Worm (Caenorhabditis elegans) whole organism, late embryonic: ENCODE results near the gene lin-37.

ENCODE experiments used
- F13H6.1 ChIP-seq: sonication (generic microtip); optimal IDR thresholded peaks from 2 replicates; lab custom pipeline; 2016; ENCODE audit warnings: missing genetic modification characterization, missing compliant biosample characterization
- K02D7.2 ChIP-seq: sonication (generic microtip); optimal IDR thresholded peaks from 2 replicates; lab custom pipeline; 2017; ENCODE audit warnings: mild to moderate bottlenecking, missing genetic modification characterization, missing compliant biosample characterization
- K09A11.1 ChIP-seq: sonication (generic microtip); optimal IDR thresholded peaks from 2 replicates; lab custom pipeline; 2017; ENCODE audit warnings: antibody characterized with exemption, mild to moderate bottlenecking, missing genetic modification characterization, missing compliant biosample characterization; ENCODE audit not compliant: insufficient read depth
- ahr-1 ChIP-seq: sonication (generic microtip); optimal IDR thresholded peaks from 2 replicates; lab custom pipeline; 2016; ENCODE audit warnings: missing genetic modification characterization, missing compliant biosample characterization
- ceh-14 ChIP-seq: sonication (generic microtip); optimal IDR thresholded peaks from 2 replicates; lab custom pipeline; 2016; ENCODE audit warnings: missing genotype, missing genetic modification characterization, missing compliant biosample characterization
- ceh-18 ChIP-seq: sonication (generic microtip); optimal IDR thresholded peaks from 2 replicates; lab custom pipeline; 2016; ENCODE audit warnings: missing genetic modification characterization, missing compliant biosample characterization
- ceh-2 ChIP-seq: sonication (generic microtip); optimal IDR thresholded peaks from 2 replicates; lab custom pipeline; 2016; ENCODE audit warnings: missing genotype, missing genetic modification characterization, missing compliant biosample characterization
- ceh-24 ChIP-seq: sonication (generic microtip); optimal IDR thresholded peaks from 2 replicates; lab custom pipeline; 2016; ENCODE audit warnings: mild to moderate bottlenecking, missing genetic modification characterization, missing compliant biosample characterization
- ceh-31 ChIP-seq: sonication (generic microtip); optimal IDR thresholded peaks from 2 replicates; lab custom pipeline; 2016; ENCODE audit warnings: missing genetic modification characterization, missing compliant biosample characterization
- ceh-34 ChIP-seq: sonication (generic microtip); optimal IDR thresholded peaks from 2 replicates; lab custom pipeline; 2016; ENCODE audit warnings: mild to moderate bottlenecking, missing genetic modification characterization, missing compliant biosample characterization
- ceh-45 ChIP-seq: fragments of 200-800 bp; sonication (Bioruptor generic); IDR thresholded peaks from 2 replicates; pipeline ENCODE4 v1.3.6; 2022; ENCODE audit warnings: missing genetic modification reagents, missing genetic modification characterization, missing compliant biosample characterization
- ceh-48 ChIP-seq: sonication (generic microtip); optimal IDR thresholded peaks from 2 replicates; lab custom pipeline; 2016; ENCODE audit warnings: missing genetic modification characterization, inconsistent platforms, missing compliant biosample characterization
- ceh-6 ChIP-seq: fragments of 200-800 bp; sonication (Bioruptor generic); optimal IDR thresholded peaks from 2 replicates; lab custom pipeline; 2018; ENCODE audit warnings: mild to moderate bottlenecking, missing genetic modification characterization, missing compliant biosample characterization
- elt-4 ChIP-seq: sonication (generic microtip); optimal IDR thresholded peaks from 2 replicates; lab custom pipeline; 2016; ENCODE audit warnings: missing genetic modification characterization, missing compliant biosample characterization
- ets-4 ChIP-seq: sonication (generic microtip); optimal IDR thresholded peaks from 2 replicates; lab custom pipeline; 2016; ENCODE audit warnings: missing genetic modification characterization, missing compliant biosample characterization
- fkh-10 ChIP-seq: fragments of 150-350 bp; optimal IDR thresholded peaks from 2 replicates; lab custom pipeline; 2014; ENCODE audit warnings: missing biosample characterization, missing genetic modification reagents, missing genetic modification characterization
- gmeb-2 ChIP-seq: sonication (generic microtip); optimal IDR thresholded peaks from 2 replicates; lab custom pipeline; 2016; ENCODE audit warnings: missing genetic modification characterization, inconsistent platforms, missing compliant biosample characterization
- hlh-15 ChIP-seq: sonication (generic microtip); optimal IDR thresholded peaks from 2 replicates; lab custom pipeline; 2016; ENCODE audit warnings: missing genetic modification characterization, missing compliant biosample characterization
- hlh-30 ChIP-seq: sonication (generic microtip); optimal IDR thresholded peaks from 2 replicates; lab custom pipeline; 2017; ENCODE audit warnings: antibody characterized with exemption, missing genetic modification characterization, missing compliant biosample characterization; ENCODE audit not compliant: insufficient read depth
- hlh-6 ChIP-seq: sonication (generic microtip); optimal IDR thresholded peaks from 2 replicates; lab custom pipeline; 2016; ENCODE audit warnings: missing genotype, missing genetic modification characterization, missing compliant biosample characterization
- lin-11 ChIP-seq: fragments of 200-800 bp; sonication (Bioruptor generic); optimal IDR thresholded peaks from 2 replicates; lab custom pipeline; 2018; ENCODE audit warnings: mild to moderate bottlenecking, missing genetic modification characterization, missing compliant biosample characterization
- nfya-1 ChIP-seq: sonication (generic microtip); optimal IDR thresholded peaks from 2 replicates; lab custom pipeline; 2017; ENCODE audit warnings: missing genetic modification characterization, mild to moderate bottlenecking, missing compliant biosample characterization, antibody characterized with exemption, moderate library complexity
- nhr-11 ChIP-seq: fragments of 150-350 bp; optimal IDR thresholded peaks from 2 replicates; lab custom pipeline; 2014; ENCODE audit warnings: missing biosample characterization, missing genetic modification characterization
- nhr-232 ChIP-seq: sonication (generic microtip); optimal IDR thresholded peaks from 2 replicates; lab custom pipeline; 2016; ENCODE audit warnings: missing genetic modification characterization, missing compliant biosample characterization
- npax-4 ChIP-seq: sonication (generic microtip); optimal IDR thresholded peaks from 2 replicates; lab custom pipeline; 2016; ENCODE audit warnings: missing genetic modification characterization, missing compliant biosample characterization
- odd-2 ChIP-seq: sonication (generic microtip); optimal IDR thresholded peaks from 2 replicates; lab custom pipeline; 2017; ENCODE audit warnings: antibody characterized with exemption, mild to moderate bottlenecking, missing genetic modification characterization, missing compliant biosample characterization
- pax-1 ChIP-seq: fragments of 150-350 bp; optimal IDR thresholded peaks from 2 replicates; lab custom pipeline; 2014; ENCODE audit warnings: missing biosample characterization, missing genetic modification characterization
- pros-1 ChIP-seq: fragments of 150-350 bp; optimal IDR thresholded peaks from 2 replicates; lab custom pipeline; 2014; ENCODE audit warnings: missing biosample characterization, missing genetic modification reagents, missing genetic modification characterization
- ref-2 ChIP-seq: sonication (generic microtip); optimal IDR thresholded peaks from 2 replicates; lab custom pipeline; 2016; ENCODE audit warnings: missing genetic modification characterization, missing compliant biosample characterization
- sdc-2 ChIP-seq: sonication (generic microtip); optimal IDR thresholded peaks from 2 replicates; lab custom pipeline; 2016; ENCODE audit warnings: missing genotype, missing genetic modification characterization, missing compliant biosample characterization
- sox-2 ChIP-seq: fragments of 200-800 bp; sonication (Bioruptor generic); IDR thresholded peaks from 2 replicates; pipeline ENCODE4 v1.3.6; 2022; ENCODE audit warnings: missing genetic modification reagents, missing genetic modification characterization, missing compliant biosample characterization
- tbx-2 ChIP-seq: sonication (generic microtip); optimal IDR thresholded peaks from 2 replicates; lab custom pipeline; 2016; ENCODE audit warnings: missing genetic modification characterization, missing compliant biosample characterization
- unc-42 ChIP-seq: sonication (generic microtip); optimal IDR thresholded peaks from 2 replicates; lab custom pipeline; 2016; ENCODE audit warnings: missing genotype, missing genetic modification characterization, missing compliant biosample characterization
- unc-55 ChIP-seq: sonication (generic microtip); optimal IDR thresholded peaks from 2 replicates; lab custom pipeline; 2017; ENCODE audit warnings: missing biosample characterization, missing genetic modification reagents, missing genetic modification characterization

lin-37 gene

ce11 chrIII:7072452-7072851 lies at the start of gene lin-37:
lin-37 (minus strand) TSS chrIII:7072552.
- TF ChIP-seq ceh-24 (tag; lab: Kevin White, UChicago) (no peak), lin-11 (tag; lab: Kevin White, UChicago) (no peak), ceh-18 (tag; lab: Kevin White, UChicago) (no peak), nhr-11 (no peak), fkh-10 (GFP tag; lab: Kevin White, UChicago) (no peak), F13H6.1 (no peak), ets-4 (no peak), hlh-15 (tag; lab: Kevin White, UChicago) (no peak), ceh-48 (tag; lab: Kevin White, UChicago) (no peak), ahr-1 (tag; lab: Kevin White, UChicago) (no peak), unc-55 (no peak)

- TF ChIP-seq sox-2 (no peak), gmeb-2 (tag; lab: Kevin White, UChicago) (no peak), ceh-31 (tag; lab: Kevin White, UChicago) (no peak), nhr-232 (tag; lab: Kevin White, UChicago) (no peak), odd-2 (tag; lab: Kevin White, UChicago) (no peak), K02D7.2 (no peak), npax-4 (tag; lab: Kevin White, UChicago) (no peak), unc-42 (tag; lab: Kevin White, UChicago) (no peak), hlh-30 (tag; lab: Kevin White, UChicago) (no peak), K09A11.1 (tag; lab: Kevin White, UChicago) (no peak), fkh-10 (GFP tag; lab: Kevin White, UChicago) (no peak), hlh-15 (tag; lab: Kevin White, UChicago) (no peak), elt-4 (tag; lab: Kevin White, UChicago) (no peak), ets-4 (no peak), ref-2 (tag; lab: Kevin White, UChicago) (no peak), ceh-24 (tag; lab: Kevin White, UChicago) (no peak)
Observed at ce11 chrIII:7120477-7120876, 48.1 kb upstream of the lin-37 start.

- TF ChIP-seq ceh-14 (tag; lab: Kevin White, UChicago) (peak; percentile 10), tbx-2 (peak; percentile 52), odd-2 (tag; lab: Kevin White, UChicago) (no peak), unc-55 (peak; percentile 44), ceh-34 (tag; lab: Kevin White, UChicago) (peak; percentile 40), pax-1 (tag; lab: Kevin White, UChicago) (no peak), nfya-1 (tag; lab: Kevin White, UChicago) (peak; percentile 61), pros-1 (tag; lab: Kevin White, UChicago) (peak; percentile 41), ceh-45 (GFP tag; lab: Robert Waterston, UW) (no peak), gmeb-2 (tag; lab: Kevin White, UChicago) (no peak), ceh-2 (no peak), nhr-11 (no peak), hlh-30 (tag; lab: Kevin White, UChicago) (peak; percentile 81), K09A11.1 (tag; lab: Kevin White, UChicago) (no peak), ref-2 (tag; lab: Kevin White, UChicago) (peak; percentile 27), ceh-18 (tag; lab: Kevin White, UChicago) (peak; percentile 41), ceh-24 (tag; lab: Kevin White, UChicago) (no peak), ets-4 (no peak)
Observed at ce11 chrIII:7116615-7117252, 44.4 kb upstream of the lin-37 start.

- TF ChIP-seq ceh-6 (GFP tag; lab: Kevin White, UChicago) (no peak), sdc-2 (tag; lab: Kevin White, UChicago) (no peak), hlh-6 (no peak), pax-1 (tag; lab: Kevin White, UChicago) (no peak)
Observed at ce11 chrIII:7114952-7115488, 42.7 kb upstream of the lin-37 start, which contains the start of gene nhr-10. nhr-10 (minus strand) TSS chrIII:7115438.
